Worm (Caenorhabditis elegans) whole organism, L2 larva: ENCODE measurements around the gene ZK262.9.

Experiments used
- C34F6.9 ChIP-seq: fragments of 150-350 bp; optimal IDR thresholded peaks from 2 replicates; lab custom pipeline; 2014; ENCODE audit warnings: missing biosample characterization, missing genetic modification characterization
- F13H6.1 ChIP-seq: sonication (generic microtip); optimal IDR thresholded peaks from 2 replicates; lab custom pipeline; 2016; ENCODE audit warnings: missing genetic modification characterization, missing compliant biosample characterization
- R02D3.7 ChIP-seq: fragments of 150-350 bp; optimal IDR thresholded peaks from 2 replicates; lab custom pipeline; 2014; ENCODE audit warnings: missing biosample characterization, missing genetic modification characterization
- Y55F3AM.14 ChIP-seq: fragments of 200-800 bp; sonication (Bioruptor generic); optimal IDR thresholded peaks from 2 replicates; lab custom pipeline; 2018; ENCODE audit warnings: mild to moderate bottlenecking, missing genetic modification characterization, missing compliant biosample characterization
- ZK546.5 ChIP-seq: sonication (generic microtip); optimal IDR thresholded peaks from 2 replicates; lab custom pipeline; 2017; ENCODE audit warnings: missing biosample characterization, missing genetic modification characterization
- ama-1 ChIP-seq: fragments of 150-350 bp; optimal IDR thresholded peaks from 2 replicates; lab custom pipeline; 2018; ENCODE audit warnings: inconsistent platforms
- ceh-82 ChIP-seq: fragments of 150-350 bp; optimal IDR thresholded peaks from 2 replicates; lab custom pipeline; 2014; ENCODE audit warnings: missing biosample characterization, missing genetic modification characterization
- crh-2 ChIP-seq: sonication (generic microtip); optimal IDR thresholded peaks from 2 replicates; lab custom pipeline; 2017; ENCODE audit warnings: missing biosample characterization, missing genetic modification characterization
- dmd-4 ChIP-seq: sonication (generic microtip); optimal IDR thresholded peaks from 2 replicates; lab custom pipeline; 2017; ENCODE audit warnings: missing biosample characterization, missing genetic modification characterization
- elt-1 ChIP-seq: fragments of 150-350 bp; optimal IDR thresholded peaks from 2 replicates; lab custom pipeline; 2014; ENCODE audit warnings: missing biosample characterization, missing genetic modification characterization
- elt-3 ChIP-seq: sonication (generic microtip); optimal IDR thresholded peaks from 2 replicates; lab custom pipeline; 2017; ENCODE audit warnings: missing biosample characterization, missing genetic modification characterization
- fos-1 ChIP-seq: fragments of 150-350 bp; optimal IDR thresholded peaks from 2 replicates; lab custom pipeline; 2014; ENCODE audit warnings: missing biosample characterization, missing genetic modification characterization
- gmeb-1 ChIP-seq: fragments of 150-350 bp; optimal IDR thresholded peaks from 2 replicates; lab custom pipeline; 2014; ENCODE audit warnings: missing biosample characterization, missing genetic modification characterization
- lin-11 ChIP-seq: fragments of 150-350 bp; sonication (generic microtip); optimal IDR thresholded peaks from 2 replicates; lab custom pipeline; 2014; ENCODE audit warnings: missing biosample characterization, missing genetic modification characterization, inconsistent platforms, mixed read lengths
- lin-13 ChIP-seq: fragments of 150-350 bp; optimal IDR thresholded peaks from 2 replicates; lab custom pipeline; 2014; ENCODE audit warnings: missing biosample characterization, missing genetic modification reagents, missing genetic modification characterization
- lin-39 ChIP-seq: fragments of 150-350 bp; optimal IDR thresholded peaks from 2 replicates; lab custom pipeline; 2014; ENCODE audit warnings: missing biosample characterization, missing genetic modification reagents, missing genetic modification characterization
- lsy-2 ChIP-seq, 2 experiments: fragments of 150-350 bp in 1 of 2; sonication (generic microtip) in 1 of 2; optimal IDR thresholded peaks; 2 replicates each; lab custom pipeline; 2014 to 2017; ENCODE audit warnings: missing biosample characterization in 2 of 2, missing genetic modification characterization in 2 of 2
- mab-5 ChIP-seq: fragments of 150-350 bp; optimal IDR thresholded peaks from 2 replicates; lab custom pipeline; 2014; ENCODE audit warnings: missing biosample characterization, missing genetic modification characterization
- mdl-1 ChIP-seq, 2 experiments: fragments of 150-350 bp in 1 of 2; sonication (generic microtip) in 1 of 2; optimal IDR thresholded peaks; 2 replicates each; lab custom pipeline; 2017; ENCODE audit warnings: missing biosample characterization in 2 of 2, missing genetic modification characterization in 2 of 2
- nhr-10 ChIP-seq: sonication (generic microtip); optimal IDR thresholded peaks from 2 replicates; lab custom pipeline; 2017; ENCODE audit warnings: missing biosample characterization, missing genetic modification characterization
- nhr-12 ChIP-seq: fragments of 150-350 bp; optimal IDR thresholded peaks from 2 replicates; lab custom pipeline; 2014; ENCODE audit warnings: missing biosample characterization, missing genetic modification characterization
- nhr-21 ChIP-seq: fragments of 150-350 bp; optimal IDR thresholded peaks from 2 replicates; lab custom pipeline; 2014; ENCODE audit warnings: missing biosample characterization, missing genetic modification characterization
- nhr-237 ChIP-seq: fragments of 150-350 bp; optimal IDR thresholded peaks from 2 replicates; lab custom pipeline; 2014; ENCODE audit warnings: missing biosample characterization, missing genetic modification characterization
- nhr-6 ChIP-seq: fragments of 150-350 bp; optimal IDR thresholded peaks from 2 replicates; lab custom pipeline; 2014; ENCODE audit warnings: missing biosample characterization, missing genetic modification characterization
- nhr-77 ChIP-seq: fragments of 150-350 bp; optimal IDR thresholded peaks from 2 replicates; lab custom pipeline; 2014; ENCODE audit warnings: missing biosample characterization, missing genetic modification characterization
- peb-1 ChIP-seq: fragments of 150-350 bp; optimal IDR thresholded peaks from 2 replicates; lab custom pipeline; 2014; ENCODE audit warnings: missing biosample characterization, missing genetic modification characterization
- sem-4 ChIP-seq: fragments of 150-350 bp; optimal IDR thresholded peaks from 2 replicates; lab custom pipeline; 2014; ENCODE audit warnings: missing biosample characterization, missing genetic modification reagents, missing genetic modification characterization
- sma-3 ChIP-seq: sonication (generic microtip); optimal IDR thresholded peaks from 2 replicates; lab custom pipeline; 2016; ENCODE audit warnings: missing genetic modification reagents, missing genetic modification characterization, missing compliant biosample characterization
- snpc-4 ChIP-seq: fragments of 150-350 bp; optimal IDR thresholded peaks from 2 replicates; lab custom pipeline; 2014; ENCODE audit warnings: missing biosample characterization, missing genetic modification characterization
- unc-39 ChIP-seq: fragments of 150-350 bp; optimal IDR thresholded peaks from 2 replicates; lab custom pipeline; 2014; ENCODE audit warnings: missing biosample characterization, missing genetic modification characterization
- unc-55 ChIP-seq: fragments of 150-350 bp; sonication (generic microtip); optimal IDR thresholded peaks from 3 replicates; lab custom pipeline; 2014; ENCODE audit warnings: missing biosample characterization, missing genetic modification reagents, missing genetic modification characterization
- unc-62 ChIP-seq: fragments of 150-350 bp; optimal IDR thresholded peaks from 2 replicates; lab custom pipeline; 2014; ENCODE audit warnings: missing biosample characterization, missing genetic modification reagents, missing genetic modification characterization
- zag-1 ChIP-seq: fragments of 150-350 bp; optimal IDR thresholded peaks from 2 replicates; lab custom pipeline; 2014; ENCODE audit warnings: missing biosample characterization, missing genetic modification characterization
- ztf-1 ChIP-seq: fragments of 200-800 bp; sonication (Bioruptor generic); conservative IDR thresholded peaks from 2 replicates; pipeline ENCODE4 v1.3.6; 2022; ENCODE audit warnings: missing genetic modification characterization, missing compliant biosample characterization
- ztf-4 ChIP-seq: fragments of 150-350 bp; optimal IDR thresholded peaks from 2 replicates; lab custom pipeline; 2014; ENCODE audit warnings: missing biosample characterization, missing genetic modification characterization

Gene ZK262.9

ce11 chrV:18412351-18412750 lies 27.2 kb upstream of the ZK262.9 start:
- TF ChIP-seq ceh-82 (tag; lab: Kevin White, UChicago): no peak
- TF ChIP-seq lsy-2 (tag; optimal IDR thresholded peaks at IDR 0.05; lab: Kevin White, UChicago): no peak
- TF ChIP-seq fos-1 (tag; lab: Kevin White, UChicago): peak; percentile 1
- no peak for TF ChIP-seq unc-62 (GFP tag; lab: Kevin White, UChicago)
- TF ChIP-seq gmeb-1 (tag; lab: Kevin White, UChicago): no peak
- no peak for TF ChIP-seq nhr-6 (tag; lab: Kevin White, UChicago)
- TF ChIP-seq R02D3.7: no peak

ce11 chrV:18412887-18413286 lies 26.7 kb upstream of the ZK262.9 start, which contains the start of gene ZK262.2:
Gene ZK262.2, minus strand, starts transcription at chrV:18412987.
- no peak for TF ChIP-seq sem-4
- no peak for TF ChIP-seq unc-55 (GFP tag; lab: Kevin White, UChicago)
- TF ChIP-seq lin-13 (GFP tag; lab: Kevin White, UChicago): no peak
- no peak for TF ChIP-seq peb-1
- TF ChIP-seq lin-39 (tag; lab: Kevin White, UChicago): no peak
- no peak for TF ChIP-seq F13H6.1 (tag; lab: Kevin White, UChicago)
- TF ChIP-seq dmd-4 (tag; lab: Kevin White, UChicago): no peak
- no peak for TF ChIP-seq crh-2 (tag; lab: Kevin White, UChicago)
- no peak for TF ChIP-seq zag-1 (tag; lab: Kevin White, UChicago)
- TF ChIP-seq nhr-237: no peak
- TF ChIP-seq nhr-21: no peak
- TF ChIP-seq lsy-2 (tag; optimal IDR thresholded peaks at IDR 0.05; lab: Kevin White, UChicago): no peak
- TF ChIP-seq elt-3 (tag; lab: Kevin White, UChicago): no peak
- no peak for TF ChIP-seq gmeb-1 (tag; lab: Kevin White, UChicago)
- no peak for TF ChIP-seq snpc-4
- no peak for TF ChIP-seq sma-3 (GFP tag; lab: Kevin White, UChicago)

ce11 chrV:18414051-18414450 lies 25.5 kb upstream of the ZK262.9 start, which contains the start of gene txt-8:
Gene txt-8, plus strand, starts transcription at chrV:18414351.
- TF ChIP-seq unc-39 (no peak), mdl-1 (tag; optimal IDR thresholded peaks at IDR 0.05; lab: Kevin White, UChicago) (no peak), ztf-4 (no peak), C34F6.9 (tag; lab: Kevin White, UChicago) (no peak)

- TF ChIP-seq F13H6.1 (tag; lab: Kevin White, UChicago) (no peak), elt-1 (tag; lab: Kevin White, UChicago) (no peak), nhr-77 (tag; lab: Kevin White, UChicago) (no peak), ztf-4 (no peak), sma-3 (GFP tag; lab: Kevin White, UChicago) (no peak), ztf-1 (GFP tag; lab: Robert Waterston, UW) (no peak), nhr-237 (no peak), lin-11 (tag; lab: Kevin White, UChicago) (no peak), mab-5 (tag; lab: Kevin White, UChicago) (no peak), elt-3 (tag; lab: Kevin White, UChicago) (no peak), fos-1 (tag; lab: Kevin White, UChicago) (no peak), unc-62 (GFP tag; lab: Kevin White, UChicago) (no peak)
Measured at ce11 chrV:18420797-18421196, 18.8 kb upstream of the ZK262.9 start, which contains the start of gene srj-26. Gene srj-26, plus strand, starts transcription at chrV:18421097.

ce11 chrV:18424471-18424870 lies 15.1 kb upstream of the ZK262.9 start, which contains the start of gene ZK262.4:
Gene ZK262.4, minus strand, starts transcription at chrV:18424571.
- TF ChIP-seq nhr-12 (tag; lab: Kevin White, UChicago): no peak
- no peak for TF ChIP-seq Y55F3AM.14 (GFP tag; lab: Kevin White, UChicago)
- TF ChIP-seq nhr-10 (tag; lab: Kevin White, UChicago): no peak
- TF ChIP-seq F13H6.1 (tag; lab: Kevin White, UChicago): no peak
- no peak for TF ChIP-seq ZK546.5 (tag; lab: Kevin White, UChicago)
- TF ChIP-seq zag-1 (tag; lab: Kevin White, UChicago): no peak
- TF ChIP-seq unc-55 (GFP tag; lab: Kevin White, UChicago): no peak
- no peak for TF ChIP-seq ama-1 (lab: Kevin White, UChicago)
- no peak for TF ChIP-seq sem-4
- TF ChIP-seq elt-3 (tag; lab: Kevin White, UChicago): no peak
- TF ChIP-seq nhr-21: no peak
- TF ChIP-seq fos-1 (tag; lab: Kevin White, UChicago): no peak
- no peak for TF ChIP-seq peb-1
- no peak for TF ChIP-seq nhr-6 (tag; lab: Kevin White, UChicago)
- no peak for TF ChIP-seq lin-11 (tag; lab: Kevin White, UChicago)
